Fruit fly (Drosophila melanogaster): ENCODE results near the gene CG14712.

Gene CG14712

dm6 chr3R:11649449-11649848, 20.9 kb downstream of the CG14712 start (continued):
- TF ChIP-seq CG9932 (GFP tag; IDR thresholded peaks at IDR 0.05), result peak; percentile 99
- peak; percentile 14 for TF ChIP-seq ac (GFP tag; optimal IDR thresholded peaks at IDR 0.05)
- peak; percentile 94 for TF ChIP-seq CG18619 (GFP tag; optimal IDR thresholded peaks at IDR 0.05)
- no peak for TF ChIP-seq HLHmδ (GFP tag; optimal IDR thresholded peaks at IDR 0.05)
- peak; percentile 95 for TF ChIP-seq CG17328 (GFP tag; IDR thresholded peaks at IDR 0.05)
- peak; percentile 39 for TF ChIP-seq CTCF (GFP tag; optimal IDR thresholded peaks at IDR 0.05)
- TF ChIP-seq Doc2 (GFP tag; IDR thresholded peaks at IDR 0.05), result peak; percentile 86
- peak; percentile 92 for TF ChIP-seq fd96Cb (tag; optimal IDR thresholded peaks at IDR 0.05)
- TF ChIP-seq CG1792 (GFP tag; optimal IDR thresholded peaks at IDR 0.05), result peak; percentile 95
- peak; percentile 98 for TF ChIP-seq dysf (GFP tag; IDR thresholded peaks at IDR 0.05)
- peak; percentile 63 for TF ChIP-seq YL-1 (GFP tag; optimal IDR thresholded peaks at IDR 0.05)
- peak; percentile 90 for TF ChIP-seq CG4328 (GFP tag; optimal IDR thresholded peaks at IDR 0.05)
- peak; percentile 69 for TF ChIP-seq lbe (GFP tag; optimal IDR thresholded peaks at IDR 0.05)
- peak; percentile 97 for TF ChIP-seq CG12071 (GFP tag; optimal IDR thresholded peaks at IDR 0.05)
- TF ChIP-seq CG9215 (GFP tag; IDR thresholded peaks at IDR 0.05), result peak; percentile 95
- peak; percentile 95 for TF ChIP-seq CG6689 (GFP tag; IDR thresholded peaks at IDR 0.05)
- TF ChIP-seq slbo (GFP tag; IDR thresholded peaks at IDR 0.05), result peak; percentile 99
- peak; percentile 40 for TF ChIP-seq Spps (tag; optimal IDR thresholded peaks at IDR 0.05)
- peak; percentile 97 for TF ChIP-seq Atf6 (GFP tag; IDR thresholded peaks at IDR 0.05)
- TF ChIP-seq NK7.1 (GFP tag; optimal IDR thresholded peaks at IDR 0.05), result peak; percentile 93
- TF ChIP-seq CG12104 (GFP tag; optimal IDR thresholded peaks at IDR 0.05), result peak; percentile 95
- TF ChIP-seq crp (GFP tag; optimal IDR thresholded peaks at IDR 0.05), result peak in 1 of 2 experiments; percentile 55
- peak; percentile 97 for TF ChIP-seq Dek (tag; optimal IDR thresholded peaks at IDR 0.05)
- peak; percentile 94 for TF ChIP-seq bcd (GFP tag; optimal IDR thresholded peaks at IDR 0.05)
- TF ChIP-seq Oaz (GFP tag; IDR thresholded peaks at IDR 0.05), result peak; percentile 97
- TF ChIP-seq hth (optimal IDR thresholded peaks at IDR 0.05), result no peak
- no peak for TF ChIP-seq bbx (GFP tag; IDR thresholded peaks at IDR 0.05; ENCODE audit: partially characterized antibody)
- TF ChIP-seq wdn (GFP tag; IDR thresholded peaks at IDR 0.05), result peak; percentile 98
- TF ChIP-seq jing (GFP tag; optimal IDR thresholded peaks at IDR 0.05), result peak; percentile 88
- TF ChIP-seq CG9437 (GFP tag; optimal IDR thresholded peaks at IDR 0.05), result peak; percentile 85
- no peak for TF ChIP-seq hb (GFP tag; IDR thresholded peaks at IDR 0.05; ENCODE audit: partially characterized antibody)
- TF ChIP-seq Nf-YC (tag; optimal IDR thresholded peaks at IDR 0.05), result peak; percentile 88
- TF ChIP-seq h (optimal IDR thresholded peaks at IDR 0.05), result no peak
- TF ChIP-seq CG17186 (GFP tag; optimal IDR thresholded peaks at IDR 0.05), result peak; percentile 34
- no peak for TF ChIP-seq hkb (optimal IDR thresholded peaks at IDR 0.05)
- TF ChIP-seq hkb (GFP tag; IDR thresholded peaks at IDR 0.05), result peak; percentile 97
- peak; percentile 32; the same call in 1 of the 2 replicates for TF ChIP-seq Dip2 (GFP tag; IDR thresholded peaks at IDR 0.05)
- TF ChIP-seq CG9727 (GFP tag; optimal IDR thresholded peaks at IDR 0.05), result peak; percentile 89
- peak; percentile 97 for TF ChIP-seq Side (GFP tag; optimal IDR thresholded peaks at IDR 0.05)
- no peak for TF ChIP-seq Dfd (GFP tag; optimal IDR thresholded peaks at IDR 0.05)
- TF ChIP-seq CG15073 (GFP tag; optimal IDR thresholded peaks at IDR 0.05), result peak; percentile 74
- TF ChIP-seq CG17802 (tag; optimal IDR thresholded peaks at IDR 0.05), result peak; percentile 67
- TF ChIP-seq CG8478 (optimal IDR thresholded peaks at IDR 0.05), result no peak
- TF ChIP-seq Sin3A (optimal IDR thresholded peaks at IDR 0.05), result no peak
- peak; percentile 98 for TF ChIP-seq sob (GFP tag; IDR thresholded peaks at IDR 0.05)
- no peak for TF ChIP-seq corto (GFP tag; optimal IDR thresholded peaks at IDR 0.05)
- TF ChIP-seq CG12744 (GFP tag; optimal IDR thresholded peaks at IDR 0.05), result peak; percentile 96
- TF ChIP-seq salm (tag; optimal IDR thresholded peaks at IDR 0.05), result peak; percentile 86
- peak; percentile 83 for TF ChIP-seq D19A (tag; optimal IDR thresholded peaks at IDR 0.05)
- peak; percentile 82 for TF ChIP-seq Bdp1 (GFP tag; optimal IDR thresholded peaks at IDR 0.05)
- peak; percentile 93 for TF ChIP-seq Nf-YA (GFP tag; IDR thresholded peaks at IDR 0.05)
- TF ChIP-seq GATAe (GFP tag; conservative IDR thresholded peaks at IDR 0.05), result peak; percentile 67; the same call in 1 of the 2 replicates
- no peak for TF ChIP-seq amos (GFP tag; IDR thresholded peaks at IDR 0.05; ENCODE audit: partially characterized antibody)
- peak; percentile 94 for TF ChIP-seq tio (GFP tag; optimal IDR thresholded peaks at IDR 0.05)

Measured in whole organism, embryonic.